Worm (Caenorhabditis elegans): ENCODE data around the gene copb-1.

Gene copb-1

DNA sequence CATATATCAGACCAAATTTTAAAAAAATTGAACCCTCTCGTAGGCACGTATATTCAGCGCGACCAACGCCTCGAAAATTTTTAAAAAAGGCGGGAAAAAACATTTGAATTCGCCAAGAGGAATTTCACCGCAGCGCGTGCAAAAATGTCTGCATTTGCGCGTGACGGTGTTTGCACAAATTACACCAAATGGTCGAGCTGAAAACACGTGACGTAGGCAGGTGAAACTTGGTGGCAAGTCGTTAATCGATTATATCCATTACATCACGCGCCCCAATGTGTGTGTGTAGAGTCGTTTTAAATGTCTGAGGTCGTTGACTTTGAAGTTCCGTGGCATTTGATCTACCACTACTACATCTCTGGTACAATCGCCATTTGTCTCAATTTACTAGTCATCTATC lies 27.9 kb upstream of the copb-1 start, which contains the start of gene sri-31:
Gene sri-31 (plus strand): TSS at position 301 of the 400 bp plus-strand sequence.
- no peak for TF ChIP-seq hlh-12 (tag; optimal IDR thresholded peaks at IDR 0.05)
- no peak for TF ChIP-seq F10E7.11 (tag; optimal IDR thresholded peaks at IDR 0.05)
- TF ChIP-seq ccch-3 (GFP tag; optimal IDR thresholded peaks at IDR 0.05) = no peak
- TF ChIP-seq hrde-1 (tag; optimal IDR thresholded peaks at IDR 0.05; ENCODE audit: borderline replicate concordance) = no peak
- TF ChIP-seq aptf-2 (GFP tag; conservative IDR thresholded peaks at IDR 0.05) = no peak
- no peak for TF ChIP-seq ceh-27 (GFP tag; optimal IDR thresholded peaks at IDR 0.05)
- TF ChIP-seq madf-10 (tag; optimal IDR thresholded peaks at IDR 0.05) = no peak
- TF ChIP-seq Y95B8A.8 (GFP tag; IDR thresholded peaks at IDR 0.05) = no peak
- TF ChIP-seq Y67H2A.10 (GFP tag; conservative IDR thresholded peaks at IDR 0.05) = no peak
- no peak for TF ChIP-seq ceh-79 (tag; optimal IDR thresholded peaks at IDR 0.05)
- TF ChIP-seq F55B11.4 (tag; optimal IDR thresholded peaks at IDR 0.05; ENCODE audit: borderline replicate concordance, insufficient read depth) = no peak
- no peak for TF ChIP-seq akir-1 (GFP tag; optimal IDR thresholded peaks at IDR 0.05)
- no peak for TF ChIP-seq pbrm-1 (GFP tag; IDR thresholded peaks at IDR 0.05)
- no peak for TF ChIP-seq nfyb-1 (GFP tag; IDR thresholded peaks at IDR 0.05)
- no peak for TF ChIP-seq sptf-2 (GFP tag; optimal IDR thresholded peaks at IDR 0.05)
- TF ChIP-seq him-1 (tag; optimal IDR thresholded peaks at IDR 0.05) = no peak
- no peak for TF ChIP-seq nhr-90 (tag; optimal IDR thresholded peaks at IDR 0.05)
- TF ChIP-seq egl-18 (GFP tag; IDR thresholded peaks at IDR 0.05) = no peak

DNA sequence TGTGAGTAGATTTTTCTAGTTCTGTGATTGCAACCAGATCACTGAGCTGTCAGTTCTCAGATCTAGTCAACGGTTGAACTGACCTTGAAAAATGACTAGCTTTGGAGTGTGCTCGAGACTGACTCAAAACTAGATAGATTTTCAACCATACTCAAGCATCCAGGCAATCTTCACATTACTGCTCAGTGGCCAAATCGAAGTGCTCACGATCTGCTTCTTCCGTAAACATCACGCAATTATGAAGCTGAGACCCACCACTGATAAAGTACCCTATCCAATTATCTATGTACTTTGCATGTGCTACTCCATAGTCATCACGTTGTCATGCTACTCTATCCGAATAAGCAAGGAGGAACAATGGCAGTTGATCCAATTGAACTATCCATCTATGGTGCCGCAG lies 27.3 kb upstream of the copb-1 start:
- TF ChIP-seq madf-8 (GFP tag; conservative IDR thresholded peaks at IDR 0.05) (no peak), Y79H2A.3 (GFP tag; conservative IDR thresholded peaks at IDR 0.05) (no peak), pbrm-1 (GFP tag; IDR thresholded peaks at IDR 0.05) (no peak), nhr-27 (tag; optimal IDR thresholded peaks at IDR 0.05) (no peak), snpc-1.1 (tag; optimal IDR thresholded peaks at IDR 0.05; ENCODE audit: insufficient read depth) (no peak)

DNA sequence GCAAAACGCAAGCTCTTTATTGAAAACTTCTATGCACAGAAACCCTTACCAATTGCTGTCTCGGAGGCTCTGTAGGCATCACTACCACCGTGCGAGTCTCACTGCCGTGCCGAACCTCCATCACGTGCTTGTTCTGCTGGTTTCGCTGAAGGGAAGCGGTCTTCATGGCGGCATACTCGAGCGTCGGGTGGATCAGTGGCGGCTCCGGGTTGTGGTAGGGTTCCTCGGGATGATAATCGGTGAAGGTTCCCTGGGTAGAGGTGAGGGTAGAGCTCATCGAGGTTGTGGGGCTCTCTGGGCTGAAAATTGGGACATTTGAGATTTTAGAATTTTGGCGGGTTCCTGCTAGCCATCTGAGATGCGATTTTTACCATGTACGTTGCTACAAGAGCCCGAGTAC lies 25.8 kb upstream of the copb-1 start:
- peak; percentile 55; the same call in 1 of the 2 replicates for TF ChIP-seq zfh-2 (GFP tag; conservative IDR thresholded peaks at IDR 0.05)
- no peak for TF ChIP-seq lin-35 (GFP tag; optimal IDR thresholded peaks at IDR 0.05)

DNA sequence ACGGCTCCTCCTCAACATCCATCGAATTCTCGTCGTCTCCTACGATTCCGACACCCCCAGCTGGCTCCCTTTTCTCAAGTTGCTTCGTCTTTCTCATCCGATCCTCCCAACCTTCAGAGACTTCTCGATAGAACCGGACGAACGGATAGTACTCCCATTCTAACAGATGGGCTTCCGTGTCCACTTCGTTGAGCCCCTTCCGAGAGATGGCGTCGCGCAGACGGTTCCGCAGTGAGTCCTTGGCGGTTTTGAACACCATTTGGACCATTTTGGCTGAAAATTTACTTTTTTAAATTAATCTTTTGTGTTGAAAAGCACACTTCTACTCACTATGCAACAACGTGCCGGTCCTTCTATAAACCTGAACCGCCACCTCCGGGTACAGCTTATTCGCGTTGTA lies 24.9 kb upstream of the copb-1 start:
- no peak for TF ChIP-seq him-1 (tag; optimal IDR thresholded peaks at IDR 0.05)
- no peak for TF ChIP-seq F49E8.2 (tag; optimal IDR thresholded peaks at IDR 0.05; ENCODE audit: insufficient read depth)

DNA sequence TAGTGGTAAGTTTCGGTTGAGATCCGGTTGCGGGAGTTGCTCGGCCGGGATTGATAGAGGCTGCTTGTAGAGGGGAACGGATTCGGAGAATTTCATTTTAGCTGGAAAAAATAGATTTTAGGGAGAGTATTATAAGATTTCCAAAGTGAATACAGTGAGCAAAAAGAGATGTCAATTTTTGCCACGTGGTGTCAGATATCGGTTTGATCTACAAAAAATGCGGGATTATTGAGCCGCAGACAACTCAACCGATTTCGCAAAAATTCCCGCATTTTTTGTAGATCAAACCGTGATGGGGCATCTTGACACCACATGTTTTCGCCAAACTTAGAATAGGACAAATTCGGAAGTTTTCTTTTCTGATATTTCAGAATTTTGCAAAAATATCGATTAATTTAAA lies 24.4 kb upstream of the copb-1 start, which contains the start of gene lido-13:
Gene lido-13 (minus strand): TSS at position 101 of the 400 bp plus-strand sequence.
- TF ChIP-seq atf-7 (tag; optimal IDR thresholded peaks at IDR 0.05) = no peak
- TF ChIP-seq die-1 (tag; optimal IDR thresholded peaks at IDR 0.05) = no peak
- TF ChIP-seq egl-18 (GFP tag; IDR thresholded peaks at IDR 0.05) = no peak
- TF ChIP-seq F33H1.4 (GFP tag; IDR thresholded peaks at IDR 0.05) = no peak
- TF ChIP-seq mel-28 (tag; optimal IDR thresholded peaks at IDR 0.05; ENCODE audit: borderline replicate concordance) = no peak
- TF ChIP-seq madf-6 (GFP tag; IDR thresholded peaks at IDR 0.05) = peak; percentile 38; the same call in 1 of the 2 replicates
- no peak for TF ChIP-seq lir-1 (GFP tag; conservative IDR thresholded peaks at IDR 0.05)

Data from whole organism, young adult.